Worm (Caenorhabditis elegans): ENCODE data around the gene iff-1.

Gene iff-1

DNA sequence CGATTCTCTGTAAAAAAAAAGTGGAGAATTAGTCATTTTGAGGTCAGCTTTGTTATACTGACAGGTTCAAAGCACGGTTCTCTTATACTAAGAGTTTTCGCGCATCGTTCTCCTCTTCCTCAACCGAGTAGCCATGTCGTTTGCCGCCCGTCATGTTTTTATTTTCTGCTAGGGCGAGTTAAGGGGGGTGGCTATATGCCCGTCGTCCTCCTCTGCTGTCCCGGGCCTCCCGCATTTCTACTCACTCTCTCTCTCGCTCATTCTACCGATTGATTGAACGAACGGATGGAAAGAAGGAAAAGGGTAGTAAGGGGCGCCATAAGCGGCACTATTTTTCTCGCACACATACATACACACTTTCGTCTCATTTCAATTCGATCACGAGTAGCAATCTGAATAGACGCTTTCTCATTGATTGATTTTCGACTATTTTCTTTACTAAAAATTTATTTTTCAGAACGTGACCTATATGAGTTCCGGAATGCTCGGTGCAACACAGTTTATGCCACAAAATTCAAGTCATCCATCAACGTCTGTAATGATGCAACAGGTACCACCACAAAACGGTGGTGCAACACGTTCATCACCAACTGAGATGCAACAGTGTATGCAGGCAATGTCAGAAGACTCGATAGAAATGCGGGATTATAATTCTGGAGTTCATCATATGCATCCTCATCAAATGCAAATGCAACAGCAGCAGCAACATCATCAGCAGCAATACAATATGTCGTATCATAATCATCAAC lies 41.7 kb downstream of the iff-1 start:
- TF ChIP-seq tbx-11 (GFP tag; IDR thresholded peaks at IDR 0.05), result no peak
- TF ChIP-seq aly-1 (tag; optimal IDR thresholded peaks at IDR 0.05), result no peak
- TF ChIP-seq hmg-4 (GFP tag; optimal IDR thresholded peaks at IDR 0.05), result peak; percentile 60
- TF ChIP-seq hmbx-1 (tag; optimal IDR thresholded peaks at IDR 0.05), result no peak
- no peak for TF ChIP-seq sea-1 (GFP tag; conservative IDR thresholded peaks at IDR 0.05)
- TF ChIP-seq tbx-37 (GFP tag; conservative IDR thresholded peaks at IDR 0.05), result 0 out of 2 replicates have a peak, but pooled peaks have one; percentile 25
- no peak for TF ChIP-seq ets-7 (tag; optimal IDR thresholded peaks at IDR 0.05)
- TF ChIP-seq ceh-36 (tag; optimal IDR thresholded peaks at IDR 0.05), result no peak
- no peak for TF ChIP-seq B0310.2 (tag; optimal IDR thresholded peaks at IDR 0.05)
- TF ChIP-seq tra-4 (tag; optimal IDR thresholded peaks at IDR 0.05), result no peak
- peak; percentile 20 for TF ChIP-seq F13C5.2 (tag; optimal IDR thresholded peaks at IDR 0.05)
- TF ChIP-seq pes-1 (GFP tag; IDR thresholded peaks at IDR 0.05), result 0 out of 2 replicates have a peak, but pooled peaks have one; percentile 39

DNA sequence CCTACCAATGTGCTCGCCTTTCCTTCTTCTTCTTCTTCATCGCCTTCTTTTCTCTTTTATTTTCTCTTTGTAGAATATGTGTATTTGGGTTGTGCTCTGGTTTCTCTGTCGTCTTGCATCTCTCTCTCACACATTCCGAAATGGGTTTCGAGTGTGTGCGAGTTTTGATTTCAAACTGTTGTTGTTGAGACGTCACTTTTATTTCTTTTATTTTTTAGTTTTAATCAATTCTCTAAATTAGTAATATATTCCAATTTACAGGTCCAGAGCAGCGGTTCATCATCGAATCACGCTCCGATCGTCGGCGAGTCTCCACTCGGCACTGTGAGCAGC lies 42.4 kb downstream of the iff-1 start:
- TF ChIP-seq aly-1 (tag; optimal IDR thresholded peaks at IDR 0.05) (no peak), hnd-1 (tag; optimal IDR thresholded peaks at IDR 0.05) (no peak)

DNA sequence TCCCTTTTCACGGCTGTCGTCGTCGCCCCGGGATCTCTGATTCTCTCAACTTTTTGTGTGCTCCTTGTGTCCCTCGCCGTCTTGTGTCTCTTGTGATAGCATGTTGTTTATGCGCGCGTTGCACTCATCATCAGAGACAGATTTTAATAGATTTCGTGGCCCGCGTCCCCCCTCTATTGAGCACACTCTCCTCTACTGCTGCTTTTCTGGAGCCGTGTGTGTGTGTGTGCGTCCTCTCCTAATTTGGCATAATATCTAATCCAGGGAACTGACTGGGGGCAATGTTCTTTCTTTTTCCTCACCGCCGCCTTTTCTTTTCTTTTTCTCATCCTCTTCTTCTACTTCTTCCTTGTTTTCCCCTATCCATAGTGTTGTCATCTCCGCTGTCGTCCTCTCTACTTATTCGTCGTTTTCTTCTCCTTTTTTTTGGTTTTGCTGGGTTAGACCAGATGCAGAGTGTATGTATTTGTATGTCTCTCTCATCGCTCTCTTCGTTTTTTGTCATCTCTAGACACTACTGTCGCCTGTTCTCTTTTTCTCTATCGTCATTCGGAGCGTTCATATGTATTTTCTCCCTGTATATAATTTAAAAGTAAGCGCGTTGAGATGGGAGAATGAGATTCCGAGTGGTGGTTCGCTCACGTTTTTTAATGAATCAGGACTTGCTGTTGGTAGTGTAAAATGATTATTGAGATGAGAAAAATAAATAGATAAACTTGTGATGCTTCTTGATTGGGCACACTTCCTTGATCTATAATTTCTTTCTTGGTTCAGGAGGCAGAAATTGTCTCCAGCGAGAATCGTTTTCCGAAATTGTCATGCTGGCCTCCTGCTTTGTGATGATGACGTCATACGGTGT lies 43.0 kb downstream of the iff-1 start:
- no peak for TF ChIP-seq F13C5.2 (tag; optimal IDR thresholded peaks at IDR 0.05)
- TF ChIP-seq ceh-36 (tag; optimal IDR thresholded peaks at IDR 0.05), result peak; percentile 32
- no peak for TF ChIP-seq tbx-37 (GFP tag; conservative IDR thresholded peaks at IDR 0.05)
- peak; percentile 34; the same call in 1 of the 2 replicates for TF ChIP-seq tbx-11 (GFP tag; IDR thresholded peaks at IDR 0.05)
- TF ChIP-seq scrt-1 (GFP tag; IDR thresholded peaks at IDR 0.05), result 0 out of 2 replicates have a peak, but pooled peaks have one; percentile 68

DNA sequence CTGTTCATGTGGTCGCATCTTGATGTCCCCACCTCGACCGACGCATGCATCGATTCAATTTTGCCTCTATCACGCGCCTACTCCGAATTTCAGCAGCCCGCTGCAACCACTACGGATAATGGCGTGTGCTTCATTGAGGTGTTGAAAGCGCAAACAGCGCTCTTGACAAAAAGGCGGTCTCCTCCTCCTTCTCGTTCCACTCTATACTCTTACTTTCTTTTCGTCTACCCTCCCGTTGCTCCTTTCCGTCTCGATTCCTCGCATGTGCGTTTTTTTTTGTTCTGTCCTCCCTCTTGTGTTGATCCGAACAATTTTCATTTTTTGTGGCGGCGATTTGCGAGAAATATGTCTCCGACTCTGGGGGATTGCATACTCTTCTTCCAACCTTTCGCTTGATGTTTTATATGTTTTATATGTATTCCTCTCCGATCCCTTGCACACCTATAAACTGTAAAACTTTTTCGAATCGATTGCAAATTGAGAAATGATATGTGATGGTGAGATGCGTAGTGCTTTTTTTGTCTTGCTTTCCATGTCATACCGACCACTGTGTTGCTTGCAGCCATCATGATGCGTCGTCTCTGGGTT lies 44.2 kb downstream of the iff-1 start:
- TF ChIP-seq B0310.2 (tag; optimal IDR thresholded peaks at IDR 0.05) (no peak), pes-1 (GFP tag; IDR thresholded peaks at IDR 0.05) (no peak), ceh-36 (tag; optimal IDR thresholded peaks at IDR 0.05) (no peak), ama-1 (optimal IDR thresholded peaks at IDR 0.05) (peak; percentile 58), aly-1 (tag; optimal IDR thresholded peaks at IDR 0.05) (no peak), tbx-11 (GFP tag; IDR thresholded peaks at IDR 0.05) (no peak)

DNA sequence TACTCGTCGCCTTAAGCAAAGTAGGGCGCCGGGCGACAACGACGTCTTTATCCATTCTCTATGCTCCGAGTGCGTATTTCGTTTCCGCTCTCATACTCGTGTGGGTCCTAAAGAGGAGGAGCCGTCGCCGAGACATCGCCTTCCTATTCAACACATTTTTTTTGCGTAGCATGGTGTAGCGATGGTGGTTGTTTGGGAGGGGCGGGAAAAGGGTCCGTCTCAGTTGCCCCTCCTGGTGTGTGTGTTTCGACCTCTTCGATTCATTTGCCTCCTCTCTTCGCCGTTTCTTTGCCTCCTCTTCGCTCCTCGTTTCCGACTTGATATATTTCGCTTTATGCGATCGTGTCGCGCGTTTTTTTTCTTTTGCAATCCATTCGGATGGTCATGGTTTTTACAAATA lies 45.2 kb downstream of the iff-1 start:
- no peak for TF ChIP-seq ama-1 (optimal IDR thresholded peaks at IDR 0.05)
- TF ChIP-seq F13C5.2 (tag; optimal IDR thresholded peaks at IDR 0.05), result no peak
- no peak for TF ChIP-seq hmg-4 (GFP tag; optimal IDR thresholded peaks at IDR 0.05)
- no peak for TF ChIP-seq pes-1 (GFP tag; IDR thresholded peaks at IDR 0.05)
- no peak for TF ChIP-seq ets-7 (tag; optimal IDR thresholded peaks at IDR 0.05)
- no peak for TF ChIP-seq sea-1 (GFP tag; conservative IDR thresholded peaks at IDR 0.05)
- TF ChIP-seq tbx-11 (GFP tag; IDR thresholded peaks at IDR 0.05), result no peak
- TF ChIP-seq hnd-1 (tag; optimal IDR thresholded peaks at IDR 0.05), result no peak
- TF ChIP-seq flt-1 (GFP tag; IDR thresholded peaks at IDR 0.05), result no peak
- TF ChIP-seq B0310.2 (tag; optimal IDR thresholded peaks at IDR 0.05), result no peak
- no peak for TF ChIP-seq tra-4 (tag; optimal IDR thresholded peaks at IDR 0.05)
- TF ChIP-seq ceh-36 (tag; optimal IDR thresholded peaks at IDR 0.05), result no peak
- no peak for TF ChIP-seq tbx-37 (GFP tag; conservative IDR thresholded peaks at IDR 0.05)
- no peak for TF ChIP-seq hmbx-1 (tag; optimal IDR thresholded peaks at IDR 0.05)
- no peak for TF ChIP-seq scrt-1 (GFP tag; IDR thresholded peaks at IDR 0.05)
- no peak for TF ChIP-seq ceh-13 (GFP tag; optimal IDR thresholded peaks at IDR 0.05)
- no peak for TF ChIP-seq aly-1 (tag; optimal IDR thresholded peaks at IDR 0.05)

DNA sequence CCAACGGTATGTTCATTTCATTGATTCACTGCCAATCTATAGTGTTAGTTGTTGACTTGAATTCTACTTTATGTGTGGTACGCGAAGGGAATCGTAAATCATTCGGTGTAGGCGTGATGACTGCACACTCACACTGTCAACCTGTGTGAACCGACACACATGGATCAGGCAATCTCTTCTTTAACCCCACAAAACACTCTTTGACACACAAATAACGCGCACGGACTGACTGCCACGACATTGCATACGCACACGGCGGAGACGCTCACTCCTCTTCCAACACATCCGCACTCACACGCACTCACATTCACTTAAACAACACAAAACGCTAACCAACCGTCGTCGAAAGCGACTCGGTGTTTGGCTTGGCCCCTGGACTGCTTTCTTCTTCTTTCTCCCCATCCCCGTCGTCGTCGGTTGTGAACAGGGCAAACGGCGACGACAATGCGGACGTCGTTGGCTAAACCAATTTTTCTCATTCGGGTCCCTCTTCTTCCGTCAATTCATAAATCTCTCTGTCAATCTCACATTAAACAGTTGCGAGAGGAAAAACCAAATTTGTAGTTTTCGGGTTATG lies 46.8 kb downstream of the iff-1 start:
- 0 out of 2 replicates have a peak, but pooled peaks have one; percentile 25 for TF ChIP-seq sea-1 (GFP tag; conservative IDR thresholded peaks at IDR 0.05)
- no peak for TF ChIP-seq B0310.2 (tag; optimal IDR thresholded peaks at IDR 0.05)
- no peak for TF ChIP-seq hnd-1 (tag; optimal IDR thresholded peaks at IDR 0.05)
- no peak for TF ChIP-seq ceh-36 (tag; optimal IDR thresholded peaks at IDR 0.05)
- no peak for TF ChIP-seq tra-4 (tag; optimal IDR thresholded peaks at IDR 0.05)
- TF ChIP-seq F13C5.2 (tag; optimal IDR thresholded peaks at IDR 0.05), result no peak
- TF ChIP-seq scrt-1 (GFP tag; IDR thresholded peaks at IDR 0.05), result no peak
- TF ChIP-seq ets-7 (tag; optimal IDR thresholded peaks at IDR 0.05), result peak; percentile 7
- TF ChIP-seq flt-1 (GFP tag; IDR thresholded peaks at IDR 0.05), result no peak
- TF ChIP-seq tbx-37 (GFP tag; conservative IDR thresholded peaks at IDR 0.05), result no peak
- no peak for TF ChIP-seq aly-1 (tag; optimal IDR thresholded peaks at IDR 0.05)
- TF ChIP-seq hmbx-1 (tag; optimal IDR thresholded peaks at IDR 0.05), result no peak
- no peak for TF ChIP-seq ceh-13 (GFP tag; optimal IDR thresholded peaks at IDR 0.05)
- TF ChIP-seq hmg-4 (GFP tag; optimal IDR thresholded peaks at IDR 0.05), result peak; percentile 59
- no peak for TF ChIP-seq pes-1 (GFP tag; IDR thresholded peaks at IDR 0.05)
- no peak for TF ChIP-seq ama-1 (optimal IDR thresholded peaks at IDR 0.05)
- TF ChIP-seq tbx-11 (GFP tag; IDR thresholded peaks at IDR 0.05), result no peak

DNA sequence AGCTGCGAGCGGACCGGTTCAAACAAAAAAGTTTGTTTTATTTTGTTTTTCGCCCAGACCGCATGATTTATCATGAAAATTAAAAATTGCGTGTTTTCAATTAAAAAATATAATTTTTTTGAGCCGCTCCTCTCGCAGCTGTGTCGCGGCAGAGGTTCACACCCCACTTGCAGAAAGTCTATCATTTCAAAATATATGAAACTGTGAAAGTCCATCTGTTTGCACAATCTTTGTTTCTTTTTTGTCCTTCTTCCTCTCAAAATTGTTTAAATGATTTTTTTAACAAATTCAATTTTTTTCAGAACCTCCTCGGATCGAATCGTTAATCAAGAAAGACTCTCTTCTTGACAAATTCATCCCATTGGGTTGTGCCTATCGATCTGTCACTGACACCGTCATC lies 47.4 kb downstream of the iff-1 start, which contains the start of gene tlk-1:
Gene tlk-1, plus strand, starts transcription at position 301 of the 400 bp plus-strand sequence.
- no peak for TF ChIP-seq flt-1 (GFP tag; IDR thresholded peaks at IDR 0.05)
- no peak for TF ChIP-seq ceh-36 (tag; optimal IDR thresholded peaks at IDR 0.05)
- no peak for TF ChIP-seq hnd-1 (tag; optimal IDR thresholded peaks at IDR 0.05)
- TF ChIP-seq tra-4 (tag; optimal IDR thresholded peaks at IDR 0.05), result no peak
- TF ChIP-seq ceh-13 (GFP tag; optimal IDR thresholded peaks at IDR 0.05), result no peak

All from whole organism, early embryonic.